Worm (Caenorhabditis elegans) whole organism, early embryonic: ENCODE measurements around the gene C27D8.3.

Experiments used
- flt-1 ChIP-seq: fragments of 200-800 bp; sonication (Bioruptor generic); IDR thresholded peaks from 2 replicates; pipeline ENCODE4 v1.3.6; 2022; ENCODE audit warnings: missing genetic modification characterization, missing compliant biosample characterization
- hnd-1 ChIP-seq: sonication (generic microtip); optimal IDR thresholded peaks from 2 replicates; lab custom pipeline; 2016; ENCODE audit warnings: missing genetic modification characterization, missing compliant biosample characterization

- no peak for TF ChIP-seq flt-1 (GFP tag; lab: Robert Waterston, UW)
- no peak for TF ChIP-seq hnd-1 (tag; lab: Kevin White, UChicago)
Measured at ce11 chrIV:12700204-12700603, 11.3 kb downstream of the C27D8.3 start.
